Worm (Caenorhabditis elegans): ENCODE data around the gene C42D8.9.

C42D8.9 gene

ce11 chrX:5085465-5085864 is 21.4 kb downstream of the C42D8.9 start (continued):
- TF ChIP-seq nhr-11 (tag; optimal IDR thresholded peaks at IDR 0.05): peak; percentile 59
- TF ChIP-seq rbr-2 (tag; optimal IDR thresholded peaks at IDR 0.05): peak; percentile 93
- TF ChIP-seq F49E8.2 (tag; optimal IDR thresholded peaks at IDR 0.05; ENCODE audit: borderline replicate concordance): peak; percentile 75
- peak; percentile 82; the same call in 1 of the 2 replicates for TF ChIP-seq lin-29 (GFP tag; IDR thresholded peaks at IDR 0.05)
- peak; percentile 86 for TF ChIP-seq mxl-2 (GFP tag; conservative IDR thresholded peaks at IDR 0.05)
- TF ChIP-seq T26A8.4 (GFP tag; IDR thresholded peaks at IDR 0.05): peak; percentile 90
- peak; percentile 39 for TF ChIP-seq ces-1 (GFP tag; optimal IDR thresholded peaks at IDR 0.05)
- peak; percentile 82 for TF ChIP-seq spr-1 (tag; optimal IDR thresholded peaks at IDR 0.05)
- peak; percentile 74 for TF ChIP-seq Y5F2A.4 (GFP tag; optimal IDR thresholded peaks at IDR 0.05)
- TF ChIP-seq F10B5.3 (tag; optimal IDR thresholded peaks at IDR 0.05): peak; percentile 63
- TF ChIP-seq ceh-32 (tag; optimal IDR thresholded peaks at IDR 0.05; ENCODE audit: poor library complexity): peak; percentile 30
- peak; percentile 86; the same call in 1 of the 2 replicates for TF ChIP-seq Y105C5A.15 (GFP tag; IDR thresholded peaks at IDR 0.05)
- no peak for TF ChIP-seq ceh-62 (tag; optimal IDR thresholded peaks at IDR 0.05)
- TF ChIP-seq pha-4 (GFP tag; IDR thresholded peaks at IDR 0.05): peak; percentile 88
- TF ChIP-seq pha-4 (tag; optimal IDR thresholded peaks at IDR 0.05): peak; percentile 41
- TF ChIP-seq mdl-1 (tag; optimal IDR thresholded peaks at IDR 0.05): peak in 1 of 2 experiments; percentile 84
- peak; percentile 73 for TF ChIP-seq T20F7.1 (GFP tag; optimal IDR thresholded peaks at IDR 0.05)
- peak; percentile 81 for TF ChIP-seq dmd-6 (GFP tag; IDR thresholded peaks at IDR 0.05)
- TF ChIP-seq Y75B8A.6 (GFP tag; IDR thresholded peaks at IDR 0.05): peak; percentile 89; the same call in 1 of the 2 replicates
- TF ChIP-seq fkh-10 (GFP tag; optimal IDR thresholded peaks at IDR 0.05): peak; percentile 75
- TF ChIP-seq fos-1 (tag; optimal IDR thresholded peaks at IDR 0.05): no peak
- no peak for TF ChIP-seq lin-39 (tag; optimal IDR thresholded peaks at IDR 0.05)
- TF ChIP-seq zip-2 (tag; optimal IDR thresholded peaks at IDR 0.05): peak; percentile 74
- peak; percentile 94 for TF ChIP-seq daf-19 (GFP tag; conservative IDR thresholded peaks at IDR 0.05)
- no peak for TF ChIP-seq nhr-10 (tag; optimal IDR thresholded peaks at IDR 0.05)
- TF ChIP-seq dpl-1 (GFP tag; optimal IDR thresholded peaks at IDR 0.05): peak; percentile 35
- TF ChIP-seq pqm-1 (tag; optimal IDR thresholded peaks at IDR 0.05): peak; percentile 10
- peak; percentile 86 for TF ChIP-seq nhr-102 (tag; optimal IDR thresholded peaks at IDR 0.05)
- TF ChIP-seq nhr-28 (tag; optimal IDR thresholded peaks at IDR 0.05): peak; percentile 74
- peak; percentile 74; the same call in 1 of the 2 replicates for TF ChIP-seq F44E2.7 (GFP tag; IDR thresholded peaks at IDR 0.05)
- TF ChIP-seq spr-3 (GFP tag; optimal IDR thresholded peaks at IDR 0.05): peak; percentile 72
- TF ChIP-seq F37D6.2 (tag; optimal IDR thresholded peaks at IDR 0.05): peak; percentile 78
- TF ChIP-seq mxl-3 (GFP tag; optimal IDR thresholded peaks at IDR 0.05): peak; percentile 65
- TF ChIP-seq F26F4.8 (GFP tag; conservative IDR thresholded peaks at IDR 0.05): peak; percentile 82; the same call in 1 of the 2 replicates

- TF ChIP-seq lin-13 (GFP tag; optimal IDR thresholded peaks at IDR 0.05): no peak
- TF ChIP-seq daf-12 (tag; optimal IDR thresholded peaks at IDR 0.05): no peak
- TF ChIP-seq ZK337.2 (GFP tag; IDR thresholded peaks at IDR 0.05): no peak
- peak; percentile 89 for TF ChIP-seq aha-1 (tag)
Measured at ce11 chrX:5084495-5084894, 22.3 kb downstream of the C42D8.9 start, which contains the start of gene ets-5. Gene ets-5, minus strand, starts transcription at chrX:5084526.

DNA sequence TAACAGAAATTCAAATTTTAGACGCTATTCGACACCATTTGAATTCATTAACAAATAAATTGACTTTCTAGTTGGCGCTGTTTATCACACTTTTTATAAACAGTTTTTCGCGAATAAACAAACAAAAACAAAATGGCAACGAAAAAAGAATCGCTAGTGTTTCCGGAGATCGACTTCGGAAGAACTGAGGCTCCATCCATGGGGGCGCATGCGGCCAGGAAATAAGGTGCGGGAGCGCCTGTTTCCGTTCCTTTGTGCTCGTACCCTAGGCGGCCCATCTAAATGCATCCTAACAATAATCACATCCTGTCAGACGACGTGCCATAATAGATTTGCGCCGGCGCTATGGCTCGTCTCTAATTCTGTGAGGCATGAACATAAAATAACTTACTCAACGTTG is 22.8 kb downstream of the C42D8.9 start:
- TF ChIP-seq egl-43 (GFP tag; IDR thresholded peaks at IDR 0.05) (0 out of 2 replicates have a peak, but pooled peaks have one; percentile 28), dve-1 (tag; optimal IDR thresholded peaks at IDR 0.05; ENCODE audit: insufficient read depth) (no peak), mxl-3 (GFP tag; optimal IDR thresholded peaks at IDR 0.05) (no peak), lin-13 (GFP tag; optimal IDR thresholded peaks at IDR 0.05) (no peak)
